Worm (Caenorhabditis elegans) whole organism, L4 larva: ENCODE data around the gene F48E8.8.

Experiments
- aly-2 ChIP-seq: sonication (generic microtip); optimal IDR thresholded peaks from 2 replicates; lab custom pipeline; 2018; ENCODE audit warnings: missing biosample characterization, missing genetic modification characterization
- daf-16 ChIP-seq, 3 experiments: sonication (generic microtip); optimal IDR thresholded peaks; 2 replicates each; lab custom pipeline; 2016 to 2017; ENCODE audit warnings: missing genetic modification characterization in 3 of 3, missing genetic modification reagents in 3 of 3, mild to moderate bottlenecking in 2 of 3, missing compliant biosample characterization in 2 of 3, missing biosample characterization in 1 of 3, moderate library complexity in 1 of 3
- nhr-11 ChIP-seq: fragments of 150-350 bp; optimal IDR thresholded peaks from 2 replicates; lab custom pipeline; 2014; ENCODE audit warnings: missing biosample characterization, missing genetic modification characterization
- nhr-25 ChIP-seq: sonication (generic microtip); optimal IDR thresholded peaks from 2 replicates; lab custom pipeline; 2017; ENCODE audit warnings: missing genetic modification characterization, mild to moderate bottlenecking, missing compliant biosample characterization, antibody characterized with exemption, moderate library complexity, borderline replicate concordance; ENCODE audit not compliant: insufficient read depth
- nhr-42 ChIP-seq: fragments of 200-800 bp; sonication (Bioruptor generic); IDR thresholded peaks from 2 replicates; pipeline ENCODE4 v1.3.6; 2022; ENCODE audit warnings: missing genetic modification characterization, missing compliant biosample characterization
- pha-4 ChIP-seq, 2 experiments: fragments of 150-350 bp in 1 of 2; fragments of 200-800 bp in 1 of 2; sonication (Bioruptor generic) in 1 of 2; IDR thresholded peaks in 1 of 2; optimal IDR thresholded peaks in 1 of 2; 2 replicates each; pipeline versions ENCODE4 v1.3.6 to Lab custom; 2014 to 2022; ENCODE audit warnings: missing genetic modification characterization in 2 of 2, missing genetic modification reagents in 2 of 2, missing biosample characterization in 1 of 2, missing compliant biosample characterization in 1 of 2
- skn-1 ChIP-seq: fragments of 150-350 bp; optimal IDR thresholded peaks from 2 replicates; lab custom pipeline; 2014; ENCODE audit warnings: missing biosample characterization, missing genetic modification characterization
- snpc-4 ChIP-seq: fragments of 150-350 bp; optimal IDR thresholded peaks from 2 replicates; lab custom pipeline; 2014; ENCODE audit warnings: missing biosample characterization, missing genetic modification characterization
- unc-130 ChIP-seq: sonication (generic microtip); optimal IDR thresholded peaks from 2 replicates; lab custom pipeline; 2016; ENCODE audit warnings: missing genetic modification reagents, missing genetic modification characterization, missing compliant biosample characterization
- unc-62 ChIP-seq, 3 experiments: fragments of 150-350 bp in 1 of 3; sonication (generic microtip); optimal IDR thresholded peaks in 2 of 3; peaks in 1 of 3; 1 replicate in 1 of 3; 2 replicates in 2 of 3; lab custom pipeline; 2014 to 2017; ENCODE audit warnings: missing biosample characterization in 3 of 3, missing genetic modification characterization in 3 of 3, missing genetic modification reagents in 3 of 3, missing genotype in 1 of 3

DNA sequence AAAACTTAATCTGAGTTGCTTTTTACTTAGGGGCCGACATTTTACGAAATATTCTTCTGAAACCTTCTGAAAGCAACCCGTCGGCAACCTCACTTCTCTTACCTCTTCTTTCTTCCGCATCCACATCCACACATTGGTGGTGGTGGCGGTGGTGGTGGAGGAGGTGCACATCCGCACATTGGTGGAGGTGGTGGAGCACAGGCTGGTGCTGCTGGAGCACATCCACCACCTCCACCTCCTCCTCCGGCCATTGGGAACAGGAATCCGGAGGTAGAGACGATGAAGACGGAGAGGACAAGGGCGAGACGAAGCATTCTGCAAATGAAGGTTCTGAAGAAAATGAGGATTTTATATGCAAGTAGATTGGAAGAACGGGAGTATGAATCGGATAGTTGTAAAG lies 35.9 kb downstream of the F48E8.8 start, which contains the start of gene grl-22:
- TF ChIP-seq nhr-25 (tag; lab: Kevin White, UChicago) (no peak), unc-130 (no peak), skn-1 (tag; lab: Kevin White, UChicago) (no peak), nhr-11 (no peak), aly-2 (tag; lab: Kevin White, UChicago) (no peak), unc-62 (GFP tag; optimal IDR thresholded peaks at IDR 0.05 in 1 of 2; lab: Kevin White, UChicago) (peak in 1 of 2 experiments; percentile 42), unc-62 (tag; optimal IDR thresholded peaks at IDR 0.05; lab: Kevin White, UChicago) (no peak), nhr-42 (no peak), snpc-4 (tag; lab: Kevin White, UChicago) (no peak), pha-4 (GFP tag; IDR thresholded peaks at IDR 0.05; lab: Robert Waterston, UW) (no peak), pha-4 (tag; optimal IDR thresholded peaks at IDR 0.05; lab: Kevin White, UChicago) (no peak), daf-16 (GFP tag; optimal IDR thresholded peaks at IDR 0.05; lab: Kevin White, UChicago) (no peak), daf-16 (tag; optimal IDR thresholded peaks at IDR 0.05; lab: Kevin White, UChicago) (no peak)
